Worm (Caenorhabditis elegans) whole organism, L1 larva: Measurements from ENCODE around the gene ostb-1.
A peak's percentile ranks its signal among the peaks of the same experiment; 100 is the strongest.

Experiments
- C04F5.9 ChIP-seq: sonication (generic microtip); optimal IDR thresholded peaks from 2 replicates; lab custom pipeline; 2016; ENCODE audit warnings: missing genetic modification characterization, missing compliant biosample characterization
- C34B4.2 ChIP-seq: sonication (generic microtip); optimal IDR thresholded peaks from 2 replicates; lab custom pipeline; 2017; ENCODE audit warnings: mild to moderate bottlenecking, missing genetic modification characterization, missing compliant biosample characterization
- Y116A8C.19 ChIP-seq: sonication (generic microtip); optimal IDR thresholded peaks from 2 replicates; lab custom pipeline; 2016; ENCODE audit warnings: missing compliant biosample characterization, missing genetic modification characterization, borderline replicate concordance
- aha-1 ChIP-seq: fragments of 150-350 bp; optimal IDR thresholded peaks from 2 replicates; lab custom pipeline; 2014; ENCODE audit warnings: missing biosample characterization, missing genetic modification characterization
- alr-1 ChIP-seq: fragments of 200-800 bp; sonication (Bioruptor generic); optimal IDR thresholded peaks from 2 replicates; lab custom pipeline; 2018; ENCODE audit warnings: borderline replicate concordance, mild to moderate bottlenecking, missing genetic modification characterization, missing compliant biosample characterization
- ama-1 ChIP-seq: fragments of 150-350 bp; optimal IDR thresholded peaks from 2 replicates; lab custom pipeline; 2014
- ceh-88 ChIP-seq: fragments of 200-800 bp; sonication (Bioruptor generic); IDR thresholded peaks from 2 replicates; pipeline ENCODE4 v1.3.6; 2022; ENCODE audit warnings: missing genetic modification characterization, missing compliant biosample characterization
- efl-1 ChIP-seq, 4 experiments: fragments of 150-350 bp; optimal IDR thresholded peaks in 3 of 4; peaks in 1 of 4; 1 replicate in 1 of 4; 2 replicates in 3 of 4; lab custom pipeline; 2014; ENCODE audit warnings: missing biosample characterization in 2 of 4, missing genetic modification characterization in 2 of 4, missing genetic modification reagents in 2 of 4
- efl-3 ChIP-seq: fragments of 200-800 bp; sonication (Bioruptor generic); optimal IDR thresholded peaks from 2 replicates; lab custom pipeline; 2018; ENCODE audit warnings: mild to moderate bottlenecking, missing genetic modification characterization, missing compliant biosample characterization
- egl-27 ChIP-seq, 2 experiments: fragments of 150-350 bp in 1 of 2; sonication (generic microtip); optimal IDR thresholded peaks; 3 replicates each; lab custom pipeline; 2017 to 2018; ENCODE audit warnings: missing biosample characterization in 2 of 2, missing genetic modification characterization in 2 of 2, missing genetic modification reagents in 2 of 2
- ets-5 ChIP-seq: fragments of 200-800 bp; sonication (Bioruptor generic); IDR thresholded peaks from 2 replicates; pipeline ENCODE4 v1.3.6; 2022; ENCODE audit warnings: missing genetic modification characterization, missing compliant biosample characterization
- fos-1 ChIP-seq: fragments of 150-350 bp; optimal IDR thresholded peaks from 2 replicates; lab custom pipeline; 2014; ENCODE audit warnings: missing biosample characterization, missing genetic modification characterization
- hlh-17 ChIP-seq: fragments of 200-800 bp; sonication (Bioruptor generic); optimal IDR thresholded peaks from 2 replicates; lab custom pipeline; 2018; ENCODE audit warnings: missing genetic modification characterization, mild to moderate bottlenecking, missing compliant biosample characterization, moderate library complexity, borderline replicate concordance
- hpl-2 ChIP-seq: fragments of 150-350 bp; optimal IDR thresholded peaks from 2 replicates; lab custom pipeline; 2014; ENCODE audit warnings: missing biosample characterization, missing genetic modification reagents, missing genetic modification characterization
- lin-14 ChIP-seq: fragments of 200-800 bp; sonication (Bioruptor generic); optimal IDR thresholded peaks from 2 replicates; lab custom pipeline; 2018; ENCODE audit warnings: mild to moderate bottlenecking, missing genetic modification characterization, moderate library complexity, missing compliant biosample characterization
- lin-15B ChIP-seq: fragments of 150-350 bp; sonication (generic microtip); optimal IDR thresholded peaks from 3 replicates; lab custom pipeline; 2014; ENCODE audit warnings: missing biosample characterization, missing genetic modification characterization
- mab-9 ChIP-seq: fragments of 200-800 bp; sonication (Bioruptor generic); IDR thresholded peaks from 2 replicates; pipeline ENCODE4 v1.3.6; 2022; ENCODE audit warnings: missing genetic modification reagents, missing genetic modification characterization, missing compliant biosample characterization
- mdl-1 ChIP-seq, 2 experiments: fragments of 150-350 bp; optimal IDR thresholded peaks; 2 replicates each; lab custom pipeline; 2014 to 2017; ENCODE audit warnings: missing biosample characterization in 2 of 2, missing genetic modification characterization in 2 of 2, inconsistent platforms in 1 of 2
- mef-2 ChIP-seq: fragments of 150-350 bp; optimal IDR thresholded peaks from 2 replicates; lab custom pipeline; 2014; ENCODE audit warnings: missing biosample characterization, missing genetic modification characterization
- nhr-11 ChIP-seq: fragments of 150-350 bp; optimal IDR thresholded peaks from 2 replicates; lab custom pipeline; 2014; ENCODE audit warnings: missing biosample characterization, missing genetic modification characterization
- nhr-12 ChIP-seq: sonication (generic microtip); optimal IDR thresholded peaks from 2 replicates; lab custom pipeline; 2017; ENCODE audit warnings: missing biosample characterization, missing genetic modification characterization
- nhr-237 ChIP-seq: fragments of 150-350 bp; optimal IDR thresholded peaks from 2 replicates; lab custom pipeline; 2014; ENCODE audit warnings: missing biosample characterization, missing genetic modification characterization
- nhr-28 ChIP-seq: fragments of 150-350 bp; optimal IDR thresholded peaks from 2 replicates; lab custom pipeline; 2014; ENCODE audit warnings: missing biosample characterization, missing genetic modification characterization
- nhr-47 ChIP-seq: sonication (generic microtip); optimal IDR thresholded peaks from 2 replicates; lab custom pipeline; 2016; ENCODE audit warnings: mild to moderate bottlenecking, missing genetic modification characterization, moderate library complexity, missing compliant biosample characterization
- nhr-71 ChIP-seq: sonication (generic microtip); optimal IDR thresholded peaks from 2 replicates; lab custom pipeline; 2016; ENCODE audit warnings: mild to moderate bottlenecking, missing genetic modification characterization, moderate library complexity, missing compliant biosample characterization
- nhr-76 ChIP-seq: sonication (generic microtip); optimal IDR thresholded peaks from 2 replicates; lab custom pipeline; 2017; ENCODE audit warnings: missing biosample characterization, missing genetic modification characterization
- nhr-84 ChIP-seq: sonication (generic microtip); optimal IDR thresholded peaks from 2 replicates; lab custom pipeline; 2017; ENCODE audit warnings: missing biosample characterization, missing genetic modification characterization
- nhr-85 ChIP-seq: sonication (generic microtip); peaks from one replicate; lab custom pipeline; 2016; ENCODE audit warnings: missing genetic modification characterization, inconsistent platforms, missing compliant biosample characterization
- pag-3 ChIP-seq: sonication (generic microtip); optimal IDR thresholded peaks from 2 replicates; lab custom pipeline; 2017; ENCODE audit warnings: missing genetic modification characterization, mild to moderate bottlenecking, missing compliant biosample characterization, antibody characterized with exemption, borderline replicate concordance; ENCODE audit not compliant: insufficient read depth
- pax-3 ChIP-seq: fragments of 200-800 bp; sonication (Bioruptor generic); optimal IDR thresholded peaks from 2 replicates; lab custom pipeline; 2018; ENCODE audit warnings: mild to moderate bottlenecking, missing genetic modification characterization, moderate library complexity, missing compliant biosample characterization
- pqm-1 ChIP-seq: sonication (generic microtip); optimal IDR thresholded peaks from 3 replicates; lab custom pipeline; 2017; ENCODE audit warnings: missing biosample characterization, missing genetic modification characterization
- skn-1 ChIP-seq: fragments of 150-350 bp; optimal IDR thresholded peaks from 2 replicates; lab custom pipeline; 2014; ENCODE audit warnings: missing biosample characterization, missing genetic modification characterization
- snpc-4 ChIP-seq: fragments of 150-350 bp; optimal IDR thresholded peaks from 2 replicates; lab custom pipeline; 2014; ENCODE audit warnings: missing biosample characterization, missing genetic modification characterization
- snu-23 ChIP-seq: sonication (generic microtip); optimal IDR thresholded peaks from 2 replicates; lab custom pipeline; 2016; ENCODE audit warnings: missing genetic modification characterization, missing compliant biosample characterization
- sox-4 ChIP-seq: sonication (generic microtip); optimal IDR thresholded peaks from 2 replicates; lab custom pipeline; 2016; ENCODE audit warnings: missing genetic modification characterization, missing compliant biosample characterization
- sptf-1 ChIP-seq: fragments of 150-350 bp; optimal IDR thresholded peaks from 2 replicates; lab custom pipeline; 2014; ENCODE audit warnings: missing biosample characterization, missing genetic modification characterization
- swsn-7 ChIP-seq: sonication (generic microtip); optimal IDR thresholded peaks from 2 replicates; lab custom pipeline; 2016; ENCODE audit warnings: missing genetic modification characterization, missing compliant biosample characterization
- unc-130 ChIP-seq: fragments of 150-350 bp; optimal IDR thresholded peaks from 2 replicates; lab custom pipeline; 2017; ENCODE audit warnings: missing biosample characterization, missing genetic modification characterization, inconsistent platforms
- unc-30 ChIP-seq: sonication (generic microtip); optimal IDR thresholded peaks from 2 replicates; lab custom pipeline; 2017; ENCODE audit warnings: missing biosample characterization, missing genetic modification characterization
- unc-62 ChIP-seq: fragments of 150-350 bp; optimal IDR thresholded peaks from 2 replicates; lab custom pipeline; 2014; ENCODE audit warnings: missing biosample characterization, missing genetic modification reagents, missing genetic modification characterization
- vab-15 ChIP-seq: sonication (generic microtip); optimal IDR thresholded peaks from 2 replicates; lab custom pipeline; 2017; ENCODE audit warnings: missing genotype, mild to moderate bottlenecking, missing genetic modification characterization, missing compliant biosample characterization
- zip-4 ChIP-seq: fragments of 200-800 bp; sonication (Bioruptor generic); optimal IDR thresholded peaks from 2 replicates; lab custom pipeline; 2018; ENCODE audit warnings: mild to moderate bottlenecking, missing genetic modification characterization, moderate library complexity, missing compliant biosample characterization
- ztf-11 ChIP-seq, 2 experiments: sonication (generic microtip); optimal IDR thresholded peaks; 2 replicates each; lab custom pipeline; 2016 to 2017; ENCODE audit warnings: missing genetic modification characterization in 2 of 2, missing biosample characterization in 1 of 2, missing compliant biosample characterization in 1 of 2
- ztf-4 ChIP-seq: fragments of 150-350 bp; optimal IDR thresholded peaks from 2 replicates; lab custom pipeline; 2014; ENCODE audit warnings: missing biosample characterization, missing genetic modification characterization

Gene ostb-1

ce11 chrII:7857485-7858010, 6.8 kb upstream of the ostb-1 start, which contains the start of the genes cec-3 and T09A5.15 (continued):
- TF ChIP-seq nhr-47 (tag; lab: Kevin White, UChicago): peak; percentile 73
- no peak for TF ChIP-seq ets-5
- TF ChIP-seq unc-30: no peak
- no peak for TF ChIP-seq egl-27 (tag; optimal IDR thresholded peaks at IDR 0.05; lab: Kevin White, UChicago)
- TF ChIP-seq hlh-17 (GFP tag; lab: Kevin White, UChicago): no peak
- TF ChIP-seq nhr-85 (tag; lab: Kevin White, UChicago): peak; percentile 40
- no peak for TF ChIP-seq nhr-11 (tag; lab: Kevin White, UChicago)
- no peak for TF ChIP-seq C34B4.2
- no peak for TF ChIP-seq unc-130 (tag; lab: Kevin White, UChicago)
- TF ChIP-seq nhr-237 (tag; lab: Kevin White, UChicago): no peak
- TF ChIP-seq lin-14 (GFP tag; lab: Kevin White, UChicago): peak; percentile 56
- no peak for TF ChIP-seq pqm-1 (tag; lab: Kevin White, UChicago)
- TF ChIP-seq snpc-4 (tag; lab: Kevin White, UChicago): no peak
- TF ChIP-seq nhr-84 (tag; lab: Kevin White, UChicago): no peak
- peak; percentile 45 for TF ChIP-seq skn-1 (tag; lab: Kevin White, UChicago)
- no peak for TF ChIP-seq alr-1
- no peak for TF ChIP-seq ama-1 (lab: Kevin White, UChicago)
- no peak for TF ChIP-seq nhr-28 (tag; lab: Kevin White, UChicago)
- TF ChIP-seq pag-3 (tag; lab: Kevin White, UChicago): no peak
- no peak for TF ChIP-seq mab-9 (GFP tag; lab: Robert Waterston, UW)
- TF ChIP-seq unc-62: no peak
- peak; percentile 20 for TF ChIP-seq lin-15B (tag; lab: Kevin White, UChicago)
- TF ChIP-seq pax-3 (tag; lab: Kevin White, UChicago): peak; percentile 56
- TF ChIP-seq zip-4: no peak
- no peak for TF ChIP-seq nhr-12
- peak; percentile 72 for TF ChIP-seq snu-23 (GFP tag; lab: Kevin White, UChicago)
- TF ChIP-seq nhr-76 (tag; lab: Kevin White, UChicago): no peak
- TF ChIP-seq vab-15 (tag; lab: Kevin White, UChicago): no peak
- no peak for TF ChIP-seq mef-2 (tag; lab: Kevin White, UChicago)
- no peak for TF ChIP-seq efl-3
- no peak for TF ChIP-seq sox-4 (tag; lab: Kevin White, UChicago)
- TF ChIP-seq ceh-88 (GFP tag; lab: Robert Waterston, UW): peak; percentile 48; the same call in 1 of the 2 replicates
- TF ChIP-seq swsn-7 (tag; lab: Kevin White, UChicago): peak; percentile 52
- no peak for TF ChIP-seq fos-1 (tag; lab: Kevin White, UChicago)
- no peak for TF ChIP-seq Y116A8C.19
- peak; percentile 23 for TF ChIP-seq C04F5.9
- TF ChIP-seq ztf-4: no peak
- TF ChIP-seq mdl-1 (tag; optimal IDR thresholded peaks at IDR 0.05; lab: Kevin White, UChicago): no peak
- no peak for TF ChIP-seq hpl-2 (GFP tag; lab: Kevin White, UChicago)
- TF ChIP-seq aha-1 (tag; lab: Kevin White, UChicago): no peak
- TF ChIP-seq ztf-11 (tag; optimal IDR thresholded peaks at IDR 0.05; lab: Kevin White, UChicago): peak in 1 of 2 experiments; percentile 63
- TF ChIP-seq nhr-71 (tag; lab: Kevin White, UChicago): peak; percentile 77
- peak; percentile 54 to 65 for TF ChIP-seq efl-1 (optimal IDR thresholded peaks at IDR 0.05; lab: Kevin White, UChicago)
- peak; percentile 53 to 96 for TF ChIP-seq efl-1 (GFP tag; optimal IDR thresholded peaks at IDR 0.05 in 1 of 2; lab: Kevin White, UChicago)
- TF ChIP-seq sptf-1 (tag; lab: Kevin White, UChicago): no peak
